Worm (Caenorhabditis elegans): ENCODE results near the gene F13B12.6.

- TF ChIP-seq unc-130 (tag; optimal IDR thresholded peaks at IDR 0.05) (no peak), unc-62 (GFP tag; optimal IDR thresholded peaks at IDR 0.05) (no peak), aly-2 (tag; optimal IDR thresholded peaks at IDR 0.05) (no peak), nhr-28 (tag; optimal IDR thresholded peaks at IDR 0.05) (no peak)
These were observed 44.9 kb upstream of the F13B12.6 start for ce11 chrIV:10462608-10463007.
